Fruit fly (Drosophila melanogaster) whole organism: ENCODE results near the gene Kul.
A peak's percentile ranks its signal among the peaks of the same experiment; 100 is the strongest.

Source experiments
- CG8478 ChIP-seq: fragments of >200 bp; optimal IDR thresholded peaks from 2 replicates; lab custom pipeline; 2018; ENCODE audit warnings: inconsistent platforms
- Dll ChIP-seq: fragments of >200 bp; optimal IDR thresholded peaks from 2 replicates; lab custom pipeline; 2017
- EcR ChIP-seq, 2 experiments: fragments of >200 bp; optimal IDR thresholded peaks; 2 replicates each; lab custom pipeline; 2017; ENCODE audit warnings: missing biosample characterization in 2 of 2, missing genetic modification characterization in 2 of 2, missing genetic modification reagents in 2 of 2
- pan ChIP-seq: fragments of >200 bp; optimal IDR thresholded peaks from 2 replicates; lab custom pipeline; 2017
- psq ChIP-seq: fragments of >200 bp; optimal IDR thresholded peaks from 2 replicates; lab custom pipeline; 2017
- usp ChIP-seq: fragments of >200 bp; optimal IDR thresholded peaks from 2 replicates; lab custom pipeline; 2017; ENCODE audit warnings: missing biosample characterization, missing genetic modification characterization, mixed read lengths

Gene Kul

DNA sequence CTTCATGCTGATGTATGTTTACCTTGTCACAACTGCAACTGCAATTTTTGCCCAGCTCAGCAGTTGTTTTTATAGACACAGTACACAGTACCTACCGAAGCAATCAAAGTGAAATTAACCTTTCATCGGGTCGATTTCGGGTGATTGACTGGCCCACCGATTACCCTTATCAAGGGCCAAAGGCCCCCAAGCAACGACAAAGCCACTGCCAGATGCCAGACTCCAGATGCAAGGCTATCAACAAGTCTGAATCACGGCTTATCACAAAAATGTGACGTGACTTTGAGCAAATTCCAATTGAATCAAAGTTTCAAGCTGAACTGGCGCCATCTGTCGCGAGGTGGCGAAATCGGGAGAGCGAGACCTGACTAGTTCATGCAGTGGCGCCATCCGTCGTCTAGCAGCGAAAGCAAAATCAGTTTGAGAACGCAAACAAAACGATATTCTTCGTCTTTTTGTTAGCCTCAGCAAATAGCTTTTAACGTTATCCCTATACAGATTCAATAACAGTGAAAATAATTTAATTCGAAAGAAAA, 8.8 kb upstream of the Kul start, which contains the start of gene Obp99b:
Obp99b (minus strand) TSS at position 115 of the 536 bp plus-strand sequence.
- TF ChIP-seq pan (lab: Kevin White, UChicago) = no peak
- TF ChIP-seq EcR (GFP tag; optimal IDR thresholded peaks at IDR 0.05; lab: Kevin White, UChicago) = no peak
- TF ChIP-seq usp (GFP tag; lab: Kevin White, UChicago) = no peak
- TF ChIP-seq psq (lab: Kevin White, UChicago) = no peak
- TF ChIP-seq CG8478 (lab: Kevin White, UChicago) = no peak
- TF ChIP-seq Dll (lab: Kevin White, UChicago) = no peak

DNA sequence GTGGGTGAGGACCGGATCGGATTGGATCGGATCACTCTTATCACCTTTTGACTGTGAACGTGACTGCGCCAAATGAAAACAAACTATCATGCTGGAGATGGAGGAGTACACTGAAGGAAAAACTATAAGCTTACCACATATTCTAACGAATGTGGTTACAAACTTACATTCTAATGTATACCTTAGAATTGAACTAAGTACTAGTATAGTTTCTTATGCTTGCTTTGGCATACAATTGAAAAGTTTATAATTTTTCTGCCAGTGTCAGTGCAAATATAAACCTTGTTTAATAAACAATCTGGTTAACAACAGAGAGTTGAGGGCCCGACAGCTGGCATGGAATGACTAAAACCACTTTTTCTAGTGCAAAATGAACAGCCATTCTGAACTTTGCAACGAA, 8.1 kb upstream of the Kul start:
- TF ChIP-seq EcR (GFP tag; optimal IDR thresholded peaks at IDR 0.05; lab: Kevin White, UChicago) (no peak), CG8478 (lab: Kevin White, UChicago) (no peak), usp (GFP tag; lab: Kevin White, UChicago) (no peak), Dll (lab: Kevin White, UChicago) (no peak), pan (lab: Kevin White, UChicago) (no peak), psq (lab: Kevin White, UChicago) (no peak)

DNA sequence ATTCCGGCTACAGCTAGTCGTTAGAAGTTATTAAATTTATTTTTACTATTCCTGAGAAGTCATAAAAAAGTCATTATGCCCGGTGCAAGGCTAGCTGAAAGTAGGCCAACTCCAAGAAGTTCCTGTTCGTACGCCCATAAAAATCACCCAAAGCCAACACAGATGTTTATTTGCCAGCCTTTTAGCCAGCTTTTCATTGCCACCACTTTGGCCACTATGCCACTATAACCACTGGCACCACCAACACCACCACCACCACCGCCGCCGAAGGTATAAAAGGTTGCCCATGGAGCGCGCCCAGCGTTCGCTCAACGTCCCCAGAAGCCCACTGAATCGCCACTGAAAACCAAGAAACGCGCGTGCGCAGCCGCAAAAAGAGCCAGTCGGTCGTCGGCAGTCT, 7.3 kb upstream of the Kul start, which contains the start of gene CG15506:
CG15506 (plus strand) TSS at position 301 of the 400 bp plus-strand sequence.
- TF ChIP-seq EcR (GFP tag; optimal IDR thresholded peaks at IDR 0.05; lab: Kevin White, UChicago) (no peak), pan (lab: Kevin White, UChicago) (no peak), psq (lab: Kevin White, UChicago) (no peak), usp (GFP tag; lab: Kevin White, UChicago) (no peak), CG8478 (lab: Kevin White, UChicago) (no peak), Dll (lab: Kevin White, UChicago) (no peak)

DNA sequence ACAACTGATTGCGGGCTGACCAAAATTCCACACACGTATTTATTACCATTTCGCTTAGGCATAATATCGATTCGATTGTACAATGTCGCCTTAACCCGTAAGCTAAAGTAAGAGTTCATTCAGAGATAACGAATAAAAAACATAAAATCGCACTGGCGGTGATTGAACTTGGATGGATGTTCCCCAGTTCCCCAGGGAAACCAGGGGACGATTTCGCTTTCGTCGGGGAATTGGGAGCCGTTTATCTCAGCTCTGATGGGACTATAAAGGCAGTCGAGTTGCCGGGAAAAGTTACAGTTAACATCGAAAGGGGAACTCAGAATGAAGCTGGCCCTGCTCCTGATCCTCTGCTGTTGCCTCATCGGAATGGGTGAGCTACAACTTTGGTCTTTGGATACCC, 3.4 kb upstream of the Kul start, which contains the start of gene CG34296:
CG34296 (plus strand) TSS at position 301 of the 400 bp plus-strand sequence.
- no peak for TF ChIP-seq usp (GFP tag; lab: Kevin White, UChicago)
- TF ChIP-seq CG8478 (lab: Kevin White, UChicago) = no peak
- TF ChIP-seq pan (lab: Kevin White, UChicago) = no peak
- no peak for TF ChIP-seq psq (lab: Kevin White, UChicago)
- TF ChIP-seq EcR (GFP tag; optimal IDR thresholded peaks at IDR 0.05; lab: Kevin White, UChicago) = no peak
- TF ChIP-seq Dll (lab: Kevin White, UChicago) = no peak

DNA sequence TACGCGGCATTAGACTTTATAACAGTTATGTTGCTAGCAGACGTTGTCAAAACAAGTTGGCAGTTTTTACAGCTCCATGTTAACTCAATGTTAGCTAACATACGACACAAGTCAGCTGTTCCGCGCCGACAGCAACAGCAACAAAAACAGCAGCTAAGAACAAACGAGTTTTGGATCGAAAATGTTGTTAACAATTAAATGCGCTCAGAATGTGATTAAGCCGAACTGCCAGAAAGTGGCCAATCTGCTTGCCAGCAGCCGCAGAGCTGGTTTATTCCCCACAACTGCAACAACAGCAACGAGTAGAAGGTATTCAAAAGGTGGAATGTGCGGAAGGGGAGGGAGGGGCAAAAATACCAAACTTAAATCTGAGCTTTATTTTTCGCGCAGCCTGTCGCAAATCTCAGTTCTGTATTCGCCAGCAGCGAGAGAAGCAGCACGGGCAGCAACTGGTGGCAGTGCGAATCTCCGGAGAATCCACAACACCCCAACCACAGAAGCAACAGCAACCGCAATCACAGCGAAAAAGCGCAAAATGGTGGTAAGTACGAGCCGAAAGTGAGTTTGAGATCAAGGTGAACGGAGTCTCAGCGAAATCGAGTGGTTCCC, 2.5 kb upstream of the Kul start, which contains the start of gene Pcd:
Pcd (plus strand) TSS at position 116 of the 609 bp plus-strand sequence.
- no peak for TF ChIP-seq pan (lab: Kevin White, UChicago)
- no peak for TF ChIP-seq usp (GFP tag; lab: Kevin White, UChicago)
- TF ChIP-seq EcR (GFP tag; optimal IDR thresholded peaks at IDR 0.05; lab: Kevin White, UChicago) = no peak
- no peak for TF ChIP-seq CG8478 (lab: Kevin White, UChicago)
- no peak for TF ChIP-seq psq (lab: Kevin White, UChicago)
- TF ChIP-seq Dll (lab: Kevin White, UChicago) = no peak

DNA sequence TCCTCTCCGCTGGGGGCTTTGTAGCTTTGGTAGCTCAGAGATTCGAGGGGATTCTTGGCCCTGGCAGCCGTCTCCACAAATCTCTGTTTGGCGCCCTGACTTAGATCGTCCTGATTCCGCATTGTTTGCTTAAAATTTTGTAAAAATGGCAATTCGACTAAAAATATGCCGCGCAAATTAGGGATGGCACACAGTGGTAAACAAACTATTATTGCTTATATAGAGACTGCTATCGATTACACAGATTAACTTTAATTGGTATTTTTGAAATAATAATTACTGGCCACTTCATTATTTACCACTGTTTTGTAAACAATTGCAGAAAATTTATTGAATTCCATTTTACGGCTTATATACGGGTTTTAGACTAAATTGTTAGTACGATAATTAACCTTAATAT, 885 bp upstream of the Kul start, which contains the start of the genes Naa40 and CG18731:
Naa40 (minus strand) TSS at position 206 of the 400 bp plus-strand sequence.
CG18731 (plus strand) TSS at position 283 of the 400 bp plus-strand sequence.
- TF ChIP-seq EcR (GFP tag; optimal IDR thresholded peaks at IDR 0.05; lab: Kevin White, UChicago) (no peak), pan (lab: Kevin White, UChicago) (no peak), Dll (lab: Kevin White, UChicago) (no peak), usp (GFP tag; lab: Kevin White, UChicago) (no peak)

DNA sequence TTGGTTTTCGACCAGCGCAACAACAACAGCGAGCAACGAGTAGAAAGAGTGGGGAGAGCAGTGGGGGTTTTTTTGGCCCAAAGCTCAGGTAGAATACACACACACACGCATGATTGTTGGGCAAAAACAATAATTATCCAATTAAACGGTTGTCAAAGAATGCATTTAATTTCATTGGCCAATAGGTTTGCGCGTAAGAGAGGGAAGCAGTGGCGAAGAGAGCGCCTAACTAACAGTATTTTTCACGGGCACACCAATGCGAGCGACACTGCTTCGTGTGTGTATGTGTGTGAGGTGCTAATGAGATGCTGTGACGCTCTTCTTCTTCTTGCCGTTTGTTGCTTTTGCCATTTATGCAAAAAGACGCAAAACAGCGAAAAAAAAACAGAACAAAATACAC, 647 bp downstream of the Kul start:
- TF ChIP-seq usp (GFP tag; lab: Kevin White, UChicago) (no peak), Dll (lab: Kevin White, UChicago) (peak; percentile 52)

DNA sequence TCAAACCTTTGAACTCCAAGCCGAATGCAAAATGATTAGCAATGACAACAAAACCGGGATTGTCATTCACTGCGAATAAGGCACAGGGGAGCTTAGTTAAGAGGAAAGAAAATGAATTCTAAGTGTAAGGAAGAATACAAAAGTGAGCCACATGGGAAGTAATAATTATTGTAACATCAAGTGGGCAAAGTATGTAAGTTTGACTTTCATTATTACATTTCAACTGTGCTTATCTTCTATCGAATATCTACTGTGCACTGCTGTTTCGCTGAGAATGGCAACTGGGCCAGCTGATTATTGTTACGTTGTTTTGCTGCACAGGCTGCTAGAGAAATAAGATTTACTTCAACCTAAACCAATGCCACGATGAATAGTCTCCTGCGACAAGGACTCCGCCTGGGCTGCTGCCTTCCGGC, 11.1 kb downstream of the Kul start, which contains the start of the genes CG7601 and CIA30:
CG7601 (minus strand) TSS at position 68 of the 416 bp plus-strand sequence.
CIA30 (plus strand) TSS at position 288 of the 416 bp plus-strand sequence.
- TF ChIP-seq EcR (GFP tag; optimal IDR thresholded peaks at IDR 0.05; lab: Kevin White, UChicago) = no peak
- TF ChIP-seq usp (GFP tag; lab: Kevin White, UChicago) = no peak
- no peak for TF ChIP-seq pan (lab: Kevin White, UChicago)
- TF ChIP-seq psq (lab: Kevin White, UChicago) = no peak
- TF ChIP-seq Dll (lab: Kevin White, UChicago) = no peak
- no peak for TF ChIP-seq CG8478 (lab: Kevin White, UChicago)

DNA sequence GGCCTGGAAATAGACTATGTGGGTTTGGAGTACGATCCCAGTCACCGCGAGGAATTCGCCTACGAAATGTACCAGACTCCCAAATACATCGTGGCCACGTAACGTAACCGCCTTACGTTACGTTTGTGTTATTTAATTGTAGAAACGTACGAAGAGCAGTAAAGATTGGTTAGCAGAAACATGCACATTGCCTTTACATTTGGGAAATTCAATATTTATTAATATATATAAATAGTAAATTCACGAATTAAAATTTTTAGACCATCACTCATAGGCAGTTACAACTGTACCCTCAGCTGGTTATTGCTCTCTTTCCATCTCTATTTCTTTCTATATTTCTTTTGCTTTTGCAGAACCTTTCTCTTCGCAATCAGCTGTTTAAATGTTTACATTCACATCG, 12.3 kb downstream of the Kul start, which contains the start of gene Gnpnat:
Gnpnat (plus strand) TSS at position 385 of the 400 bp plus-strand sequence.
- no peak for TF ChIP-seq Dll (lab: Kevin White, UChicago)
- TF ChIP-seq EcR (GFP tag; optimal IDR thresholded peaks at IDR 0.05; lab: Kevin White, UChicago) = no peak
- no peak for TF ChIP-seq psq (lab: Kevin White, UChicago)
- no peak for TF ChIP-seq CG8478 (lab: Kevin White, UChicago)
- no peak for TF ChIP-seq usp (GFP tag; lab: Kevin White, UChicago)
- no peak for TF ChIP-seq pan (lab: Kevin White, UChicago)

DNA sequence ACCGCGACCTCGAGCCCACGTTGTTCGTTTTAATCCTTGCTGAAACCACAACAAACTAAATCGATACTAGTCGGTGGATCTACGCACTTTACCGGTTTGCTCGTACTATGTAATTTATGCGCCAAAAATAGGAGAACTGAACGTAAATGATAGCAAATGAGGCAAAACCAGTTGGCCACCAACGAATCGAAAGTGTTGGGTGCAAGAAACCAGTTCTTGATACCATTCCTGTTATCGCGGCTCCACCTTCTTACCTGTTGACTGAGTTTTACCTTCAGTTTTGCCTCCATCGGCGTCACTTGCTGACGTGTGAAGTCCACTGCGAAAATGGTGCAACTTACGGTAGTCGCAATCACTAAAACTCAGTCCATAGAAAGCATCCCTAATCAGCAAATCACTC, 14.4 kb downstream of the Kul start:
- TF ChIP-seq pan (lab: Kevin White, UChicago) (no peak), EcR (GFP tag; optimal IDR thresholded peaks at IDR 0.05; lab: Kevin White, UChicago) (no peak)

DNA sequence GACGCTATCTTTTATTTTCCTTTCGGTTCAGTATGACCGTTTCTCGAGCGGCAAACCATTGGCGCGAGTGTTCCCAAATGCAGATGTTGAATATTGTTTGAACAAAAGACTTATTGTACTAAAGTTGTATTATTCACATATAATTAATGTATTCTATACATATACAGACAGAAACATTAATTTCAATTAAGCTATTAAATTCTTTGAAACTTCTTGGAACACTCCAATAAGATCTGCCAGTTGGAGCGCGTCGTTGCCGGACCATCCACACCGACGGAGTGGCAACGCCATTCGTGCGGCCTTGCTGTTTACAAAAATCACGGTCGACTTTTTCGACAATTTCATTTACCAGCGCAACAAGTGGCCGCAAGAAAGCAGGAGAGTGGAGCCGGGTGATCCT, 19.4 kb downstream of the Kul start, which contains the start of the genes Wdr24 and IntS11:
Wdr24 (minus strand) TSS at position 37 of the 400 bp plus-strand sequence.
IntS11 (plus strand) TSS at position 282 of the 400 bp plus-strand sequence.
- TF ChIP-seq usp (GFP tag; lab: Kevin White, UChicago) (no peak), EcR (GFP tag; optimal IDR thresholded peaks at IDR 0.05; lab: Kevin White, UChicago) (no peak), psq (lab: Kevin White, UChicago) (no peak), pan (lab: Kevin White, UChicago) (no peak), Dll (lab: Kevin White, UChicago) (no peak), CG8478 (lab: Kevin White, UChicago) (no peak)
